Worm (Caenorhabditis elegans) whole organism, L4 larva: ENCODE data around the gene med-2.

ENCODE experiments used
- D1046.2 ChIP-seq: fragments of 200-800 bp; sonication (Bioruptor generic); IDR thresholded peaks from 2 replicates; pipeline ENCODE4 v1.3.6; 2022; ENCODE audit warnings: missing genetic modification characterization, missing compliant biosample characterization
- F37D6.2 ChIP-seq: sonication (generic microtip); optimal IDR thresholded peaks from 2 replicates; lab custom pipeline; 2016; ENCODE audit warnings: mild to moderate bottlenecking, missing genetic modification characterization, missing compliant biosample characterization
- F44E2.7 ChIP-seq: fragments of 200-800 bp; sonication (Bioruptor generic); IDR thresholded peaks from 2 replicates; pipeline ENCODE4 v2.1.2; 2022; ENCODE audit warnings: missing genetic modification characterization, missing compliant biosample characterization
- F49E8.2 ChIP-seq: sonication (generic microtip); optimal IDR thresholded peaks from 2 replicates; lab custom pipeline; 2016; ENCODE audit warnings: missing compliant biosample characterization, mild to moderate bottlenecking, missing genetic modification characterization, borderline replicate concordance
- T26A8.4 ChIP-seq: fragments of 200-800 bp; sonication (Bioruptor generic); IDR thresholded peaks from 2 replicates; pipeline ENCODE4 v1.3.6; 2022; ENCODE audit warnings: missing genetic modification characterization, missing compliant biosample characterization
- Y48G9A.11 ChIP-seq: fragments of 200-800 bp; sonication (Bioruptor generic); IDR thresholded peaks from 2 replicates; pipeline ENCODE4 v1.3.6; 2022; ENCODE audit warnings: missing genetic modification reagents, missing genetic modification characterization, missing compliant biosample characterization
- Y5F2A.4 ChIP-seq: fragments of 200-800 bp; sonication (Bioruptor generic); optimal IDR thresholded peaks from 2 replicates; lab custom pipeline; 2018; ENCODE audit warnings: mild to moderate bottlenecking, missing genetic modification characterization, missing compliant biosample characterization
- Y75B8A.6 ChIP-seq: fragments of 200-800 bp; sonication (Bioruptor generic); IDR thresholded peaks from 2 replicates; pipeline ENCODE4 v1.3.6; 2022; ENCODE audit warnings: missing genetic modification reagents, missing genetic modification characterization, missing compliant biosample characterization
- ZK337.2 ChIP-seq: fragments of 200-800 bp; sonication (Bioruptor generic); IDR thresholded peaks from 2 replicates; pipeline ENCODE4 v1.3.6; 2022; ENCODE audit warnings: missing genetic modification reagents, missing genetic modification characterization, missing compliant biosample characterization
- ZK546.5 ChIP-seq, 2 experiments: sonication (generic microtip); optimal IDR thresholded peaks; 2 replicates each; lab custom pipeline; 2017; ENCODE audit warnings: missing biosample characterization in 2 of 2, missing genetic modification characterization in 2 of 2
- aha-1 ChIP-seq: fragments of 150-350 bp; peaks from one replicate; lab custom pipeline; 2014; ENCODE audit warnings: missing biosample characterization, missing genetic modification characterization
- ceh-28 ChIP-seq: fragments of 150-350 bp; optimal IDR thresholded peaks from 2 replicates; lab custom pipeline; 2014; ENCODE audit warnings: missing biosample characterization, missing genetic modification reagents, missing genetic modification characterization
- daf-12 ChIP-seq: fragments of 150-350 bp; optimal IDR thresholded peaks from 2 replicates; lab custom pipeline; 2014; ENCODE audit warnings: missing biosample characterization, missing genetic modification reagents, missing genetic modification characterization
- daf-16 ChIP-seq, 3 experiments: sonication (generic microtip); optimal IDR thresholded peaks; 2 replicates each; lab custom pipeline; 2016 to 2017; ENCODE audit warnings: missing genetic modification characterization in 3 of 3, missing genetic modification reagents in 3 of 3, mild to moderate bottlenecking in 2 of 3, missing compliant biosample characterization in 2 of 3, missing biosample characterization in 1 of 3, moderate library complexity in 1 of 3
- daf-8 ChIP-seq: fragments of 200-800 bp; sonication (Bioruptor generic); IDR thresholded peaks from 2 replicates; pipeline ENCODE4 v1.3.6; 2022; ENCODE audit warnings: missing genetic modification characterization, missing compliant biosample characterization
- dmd-6 ChIP-seq: fragments of 200-800 bp; sonication (Bioruptor generic); IDR thresholded peaks from 2 replicates; pipeline ENCODE4 v1.3.6; 2022; ENCODE audit warnings: missing genetic modification reagents, missing genetic modification characterization, missing compliant biosample characterization
- dmd-8 ChIP-seq: fragments of 200-800 bp; sonication (Bioruptor generic); IDR thresholded peaks from 2 replicates; pipeline ENCODE4 v1.3.6; 2022; ENCODE audit warnings: missing genetic modification characterization, missing compliant biosample characterization
- dmd-9 ChIP-seq: fragments of 200-800 bp; sonication (Bioruptor generic); IDR thresholded peaks from 2 replicates; pipeline ENCODE4 v1.3.6; 2022; ENCODE audit warnings: missing genetic modification reagents, missing genetic modification characterization, missing compliant biosample characterization
- dve-1 ChIP-seq: sonication (generic microtip); optimal IDR thresholded peaks from 2 replicates; lab custom pipeline; 2017; ENCODE audit warnings: antibody characterized with exemption, mild to moderate bottlenecking, missing genetic modification characterization, missing compliant biosample characterization; ENCODE audit not compliant: insufficient read depth
- egl-43 ChIP-seq: fragments of 200-800 bp; sonication (Bioruptor generic); IDR thresholded peaks from 2 replicates; pipeline ENCODE4 v1.3.6; 2022; ENCODE audit warnings: missing genetic modification reagents, missing genetic modification characterization, missing compliant biosample characterization
- fos-1 ChIP-seq: fragments of 150-350 bp; optimal IDR thresholded peaks from 2 replicates; lab custom pipeline; 2014; ENCODE audit warnings: missing biosample characterization, missing genetic modification characterization
- hlh-11 ChIP-seq: fragments of 200-800 bp; sonication (Bioruptor generic); optimal IDR thresholded peaks from 2 replicates; lab custom pipeline; 2018; ENCODE audit warnings: mild to moderate bottlenecking, missing genetic modification characterization, missing compliant biosample characterization
- hmg-1.1 ChIP-seq: fragments of 200-800 bp; sonication (Bioruptor generic); IDR thresholded peaks from 2 replicates; pipeline ENCODE4 v1.3.6; 2022; ENCODE audit warnings: missing genetic modification reagents, missing genetic modification characterization, missing compliant biosample characterization
- jun-1 ChIP-seq: fragments of 150-350 bp; optimal IDR thresholded peaks from 2 replicates; lab custom pipeline; 2014; ENCODE audit warnings: missing biosample characterization, missing genetic modification reagents, missing genetic modification characterization
- lim-7 ChIP-seq: fragments of 200-800 bp; sonication (Bioruptor generic); IDR thresholded peaks from 2 replicates; pipeline ENCODE4 v1.3.6; 2022; ENCODE audit warnings: missing genetic modification characterization, missing compliant biosample characterization
- lin-39 ChIP-seq: fragments of 150-350 bp; optimal IDR thresholded peaks from 2 replicates; lab custom pipeline; 2014; ENCODE audit warnings: missing biosample characterization, missing genetic modification reagents, missing genetic modification characterization
- madf-5 ChIP-seq, 2 experiments: fragments of 200-800 bp; sonication (Bioruptor generic); IDR thresholded peaks; 2 replicates each; pipeline ENCODE4 v1.3.6; 2022; ENCODE audit warnings: missing compliant biosample characterization in 2 of 2, missing genetic modification characterization in 2 of 2
- mxl-2 ChIP-seq: fragments of 200-800 bp; sonication (Bioruptor generic); conservative IDR thresholded peaks from 2 replicates; pipeline ENCODE4 v1.3.6; 2022; ENCODE audit warnings: missing genetic modification reagents, missing genetic modification characterization, missing compliant biosample characterization
- nhr-102 ChIP-seq: sonication (generic microtip); optimal IDR thresholded peaks from 2 replicates; lab custom pipeline; 2016; ENCODE audit warnings: mild to moderate bottlenecking, missing genetic modification characterization, moderate library complexity, missing compliant biosample characterization
- nhr-237 ChIP-seq: sonication (generic microtip); optimal IDR thresholded peaks from 2 replicates; lab custom pipeline; 2017; ENCODE audit warnings: missing biosample characterization, missing genetic modification characterization
- nhr-28 ChIP-seq: fragments of 150-350 bp; optimal IDR thresholded peaks from 2 replicates; lab custom pipeline; 2014; ENCODE audit warnings: missing biosample characterization, missing genetic modification characterization
- nhr-76 ChIP-seq: fragments of 150-350 bp; optimal IDR thresholded peaks from 2 replicates; lab custom pipeline; 2014; ENCODE audit warnings: missing biosample characterization, missing genetic modification characterization
- skn-1 ChIP-seq: fragments of 150-350 bp; optimal IDR thresholded peaks from 2 replicates; lab custom pipeline; 2014; ENCODE audit warnings: missing biosample characterization, missing genetic modification characterization
- spr-1 ChIP-seq: sonication (generic microtip); optimal IDR thresholded peaks from 2 replicates; lab custom pipeline; 2016; ENCODE audit warnings: mild to moderate bottlenecking, missing genetic modification characterization, missing compliant biosample characterization
- spr-3 ChIP-seq: fragments of 200-800 bp; sonication (Bioruptor generic); optimal IDR thresholded peaks from 2 replicates; lab custom pipeline; 2018; ENCODE audit warnings: mild to moderate bottlenecking, missing genetic modification characterization, missing compliant biosample characterization
- tra-1 ChIP-seq: fragments of 200-800 bp; sonication (Bioruptor generic); IDR thresholded peaks from 2 replicates; pipeline ENCODE4 v1.3.6; 2022; ENCODE audit warnings: missing genetic modification reagents, missing genetic modification characterization, missing compliant biosample characterization
- unc-62 ChIP-seq, 3 experiments: fragments of 150-350 bp in 1 of 3; sonication (generic microtip); optimal IDR thresholded peaks in 2 of 3; peaks in 1 of 3; 1 replicate in 1 of 3; 2 replicates in 2 of 3; lab custom pipeline; 2014 to 2017; ENCODE audit warnings: missing biosample characterization in 3 of 3, missing genetic modification characterization in 3 of 3, missing genetic modification reagents in 3 of 3, missing genotype in 1 of 3
- vab-7 ChIP-seq: fragments of 200-800 bp; sonication (Bioruptor generic); IDR thresholded peaks from 2 replicates; pipeline ENCODE4 v1.3.6; 2022; ENCODE audit warnings: missing genetic modification reagents, missing genetic modification characterization, missing compliant biosample characterization
- zfp-3 ChIP-seq: fragments of 200-800 bp; sonication (Bioruptor generic); conservative IDR thresholded peaks from 2 replicates; pipeline ENCODE4 v1.3.6; 2022; ENCODE audit warnings: missing genetic modification reagents, missing genetic modification characterization, missing compliant biosample characterization
- zip-11 ChIP-seq: fragments of 200-800 bp; sonication (Bioruptor generic); IDR thresholded peaks from 2 replicates; pipeline ENCODE4 v1.3.6; 2022; ENCODE audit warnings: missing genetic modification characterization, missing compliant biosample characterization
- ztf-11 ChIP-seq: fragments of 150-350 bp; optimal IDR thresholded peaks from 2 replicates; lab custom pipeline; 2014; ENCODE audit warnings: missing biosample characterization, missing genetic modification characterization
- ztf-7 ChIP-seq: fragments of 150-350 bp; optimal IDR thresholded peaks from 2 replicates; lab custom pipeline; 2014; ENCODE audit warnings: missing biosample characterization, missing genetic modification characterization

Gene med-2

ce11 chrIII:6884203-6884602 is at the start of gene med-2:
Gene med-2, plus strand, starts transcription at chrIII:6884503.
- TF ChIP-seq dmd-9 (no peak), nhr-76 (tag; lab: Kevin White, UChicago) (no peak), zip-11 (GFP tag; lab: Robert Waterston, UW) (no peak), lin-39 (tag; lab: Kevin White, UChicago) (no peak), unc-62 (GFP tag; optimal IDR thresholded peaks at IDR 0.05 in 1 of 2; lab: Kevin White, UChicago) (peak in 1 of 2 experiments; percentile 67), unc-62 (tag; optimal IDR thresholded peaks at IDR 0.05; lab: Kevin White, UChicago) (no peak)

ce11 chrIII:6837320-6837719 is 47.0 kb upstream of the med-2 start:
- TF ChIP-seq lim-7 = no peak
- no peak for TF ChIP-seq Y5F2A.4
- TF ChIP-seq egl-43 (GFP tag; lab: Robert Waterston, UW) = no peak

ce11 chrIII:6839091-6839490 is 45.2 kb upstream of the med-2 start:
- TF ChIP-seq ZK337.2 (GFP tag; lab: Robert Waterston, UW) = no peak
- TF ChIP-seq unc-62 (GFP tag; optimal IDR thresholded peaks at IDR 0.05 in 1 of 2; lab: Kevin White, UChicago) = peak in 1 of 2 experiments; percentile 94
- no peak for TF ChIP-seq unc-62 (tag; optimal IDR thresholded peaks at IDR 0.05; lab: Kevin White, UChicago)

ce11 chrIII:6848654-6849204 is 35.6 kb upstream of the med-2 start, which contains the start of gene dhhc-5:
Gene dhhc-5, minus strand, starts transcription at chrIII:6849059.
- no peak for TF ChIP-seq mxl-2
- no peak for TF ChIP-seq F49E8.2 (tag; lab: Kevin White, UChicago)
- TF ChIP-seq dve-1 = no peak
- TF ChIP-seq daf-12 = no peak
- TF ChIP-seq vab-7 = no peak
- TF ChIP-seq nhr-102 (tag; lab: Kevin White, UChicago) = peak; percentile 17
- TF ChIP-seq ceh-28 (tag; lab: Kevin White, UChicago) = no peak
- TF ChIP-seq unc-62 (GFP tag; optimal IDR thresholded peaks at IDR 0.05 in 1 of 2; lab: Kevin White, UChicago) = peak in 1 of 2 experiments; percentile 91
- TF ChIP-seq unc-62 (tag; optimal IDR thresholded peaks at IDR 0.05; lab: Kevin White, UChicago) = no peak
- TF ChIP-seq nhr-28 = peak; percentile 9
- TF ChIP-seq daf-16 (GFP tag; optimal IDR thresholded peaks at IDR 0.05; lab: Kevin White, UChicago) = no peak
- peak; percentile 80 for TF ChIP-seq daf-16 (tag; optimal IDR thresholded peaks at IDR 0.05; lab: Kevin White, UChicago)
- peak; percentile 65 for TF ChIP-seq hlh-11
- TF ChIP-seq dmd-6 (GFP tag; lab: Robert Waterston, UW) = peak; percentile 37; the same call in 1 of the 2 replicates

- TF ChIP-seq F37D6.2 (tag; lab: Kevin White, UChicago) (no peak), D1046.2 (GFP tag; lab: Robert Waterston, UW) (no peak), egl-43 (GFP tag; lab: Robert Waterston, UW) (no peak), vab-7 (no peak), Y48G9A.11 (GFP tag; lab: Robert Waterston, UW) (no peak), Y75B8A.6 (GFP tag; lab: Robert Waterston, UW) (no peak), zip-11 (GFP tag; lab: Robert Waterston, UW) (no peak), ZK546.5 (tag; optimal IDR thresholded peaks at IDR 0.05; lab: Kevin White, UChicago) (no peak), zfp-3 (GFP tag; lab: Robert Waterston, UW) (no peak), nhr-237 (no peak), dmd-8 (no peak), hmg-1.1 (no peak), F49E8.2 (tag; lab: Kevin White, UChicago) (no peak), skn-1 (no peak), ztf-11 (tag; lab: Kevin White, UChicago) (no peak), spr-3 (no peak), T26A8.4 (GFP tag; lab: Robert Waterston, UW) (no peak), unc-62 (GFP tag; optimal IDR thresholded peaks at IDR 0.05 in 1 of 2; lab: Kevin White, UChicago) (peak in 1 of 2 experiments; percentile 31), unc-62 (tag; optimal IDR thresholded peaks at IDR 0.05; lab: Kevin White, UChicago) (no peak), Y5F2A.4 (no peak), daf-12 (no peak), ztf-7 (tag; lab: Kevin White, UChicago) (no peak), daf-8 (GFP tag; lab: Robert Waterston, UW) (no peak), spr-1 (no peak), jun-1 (tag; lab: Kevin White, UChicago) (no peak), F44E2.7 (GFP tag; lab: Robert Waterston, UW) (no peak), tra-1 (GFP tag; lab: Robert Waterston, UW) (peak; percentile 74; the same call in 1 of the 2 replicates), fos-1 (tag; lab: Kevin White, UChicago) (peak; percentile 43), madf-5 (GFP tag; IDR thresholded peaks at IDR 0.05; lab: Robert Waterston, UW) (no peak), aha-1 (no peak)
Observed at ce11 chrIII:6850255-6850654, 34.0 kb upstream of the med-2 start, which contains the start of gene srv-1. Gene srv-1, plus strand, starts transcription at chrIII:6850385.
